Fruit fly (Drosophila melanogaster): ENCODE data around the gene Rab11.

- no peak for TF ChIP-seq psq (GFP tag; optimal IDR thresholded peaks at IDR 0.05)
- no peak for TF ChIP-seq dsf (GFP tag; optimal IDR thresholded peaks at IDR 0.05; ENCODE audit: borderline replicate concordance)
- no peak for TF ChIP-seq Abd-B (GFP tag; optimal IDR thresholded peaks at IDR 0.05)
- no peak for TF ChIP-seq Myc (optimal IDR thresholded peaks at IDR 0.05)
- TF ChIP-seq GATAd (GFP tag; optimal IDR thresholded peaks at IDR 0.05) = no peak
- TF ChIP-seq usp (GFP tag; optimal IDR thresholded peaks at IDR 0.05) = no peak
- no peak for TF ChIP-seq CG32264 (GFP tag; optimal IDR thresholded peaks at IDR 0.05)
- TF ChIP-seq br (GFP tag; optimal IDR thresholded peaks at IDR 0.05) = no peak
- TF ChIP-seq Dfd (GFP tag; optimal IDR thresholded peaks at IDR 0.05) = no peak
- no peak for TF ChIP-seq h (GFP tag; optimal IDR thresholded peaks at IDR 0.05)
- no peak for TF ChIP-seq Hr78 (GFP tag; optimal IDR thresholded peaks at IDR 0.05)
- no peak for TF ChIP-seq HLH106 (tag; optimal IDR thresholded peaks at IDR 0.05)
- no peak for TF ChIP-seq foxo (GFP tag; optimal IDR thresholded peaks at IDR 0.05)
- no peak for TF ChIP-seq pan (optimal IDR thresholded peaks at IDR 0.05)
These were observed 19.2 kb upstream of the Rab11 start for dm6 chr3R:21092036-21092435.
